Worm (Caenorhabditis elegans): ENCODE data around the gene tba-9.

ce11 chrX:3304068-3304467 lies 51.5 kb downstream of the tba-9 start, which contains the start of gene F11D5.7:
- no peak for TF ChIP-seq pqm-1 (tag; optimal IDR thresholded peaks at IDR 0.05)
- no peak for TF ChIP-seq ama-1 (optimal IDR thresholded peaks at IDR 0.05)
- TF ChIP-seq unc-130 (GFP tag; optimal IDR thresholded peaks at IDR 0.05), result no peak

Data from whole organism, L4 larva.